Fruit fly (Drosophila melanogaster): Measurements from ENCODE around the gene Vti1b.

dm6 chr3R:18389790-18390189 is 7.0 kb upstream of the Vti1b start, which contains the start of gene Vha100-4:
- no peak for TF ChIP-seq CTCF (optimal IDR thresholded peaks at IDR 0.05)
- no peak for TF ChIP-seq CG8478 (optimal IDR thresholded peaks at IDR 0.05)

Data from S2 (cell line).